Worm (Caenorhabditis elegans) whole organism, late embryonic: ENCODE measurements around the gene sel-2.
A peak's percentile ranks its signal among the peaks of the same experiment; 100 is the strongest.

ENCODE experiments used
- F13H6.1 ChIP-seq: sonication (generic microtip); optimal IDR thresholded peaks from 2 replicates; lab custom pipeline; 2016; ENCODE audit warnings: missing genetic modification characterization, missing compliant biosample characterization
- ama-1 ChIP-seq: fragments of 150-350 bp; optimal IDR thresholded peaks from 2 replicates; lab custom pipeline; 2014
- ceh-30 ChIP-seq: fragments of 150-350 bp; optimal IDR thresholded peaks from 2 replicates; lab custom pipeline; 2014; ENCODE audit warnings: missing biosample characterization, missing genetic modification characterization
- ceh-31 ChIP-seq: sonication (generic microtip); optimal IDR thresholded peaks from 2 replicates; lab custom pipeline; 2016; ENCODE audit warnings: missing genetic modification characterization, missing compliant biosample characterization
- ceh-6 ChIP-seq: fragments of 200-800 bp; sonication (Bioruptor generic); optimal IDR thresholded peaks from 2 replicates; lab custom pipeline; 2018; ENCODE audit warnings: mild to moderate bottlenecking, missing genetic modification characterization, missing compliant biosample characterization
- dmd-4 ChIP-seq: sonication (generic microtip); optimal IDR thresholded peaks from 2 replicates; lab custom pipeline; 2016; ENCODE audit warnings: borderline replicate concordance, missing genetic modification characterization, missing compliant biosample characterization
- dve-1 ChIP-seq: sonication (generic microtip); optimal IDR thresholded peaks from 2 replicates; lab custom pipeline; 2017; ENCODE audit warnings: antibody characterized with exemption, mild to moderate bottlenecking, missing genetic modification characterization, missing compliant biosample characterization
- hlh-30 ChIP-seq: sonication (generic microtip); optimal IDR thresholded peaks from 2 replicates; lab custom pipeline; 2017; ENCODE audit warnings: antibody characterized with exemption, missing genetic modification characterization, missing compliant biosample characterization; ENCODE audit not compliant: insufficient read depth
- pha-4 ChIP-seq: fragments of 150-350 bp; optimal IDR thresholded peaks from 2 replicates; lab custom pipeline; 2018; ENCODE audit warnings: missing biosample characterization, missing genetic modification reagents, missing genetic modification characterization
- sox-2 ChIP-seq: fragments of 200-800 bp; sonication (Bioruptor generic); IDR thresholded peaks from 2 replicates; pipeline ENCODE4 v1.3.6; 2022; ENCODE audit warnings: missing genetic modification reagents, missing genetic modification characterization, missing compliant biosample characterization
- syd-9 ChIP-seq: sonication (generic microtip); optimal IDR thresholded peaks from 2 replicates; lab custom pipeline; 2016; ENCODE audit warnings: mild to moderate bottlenecking, missing genetic modification characterization, moderate library complexity, missing compliant biosample characterization

DNA sequence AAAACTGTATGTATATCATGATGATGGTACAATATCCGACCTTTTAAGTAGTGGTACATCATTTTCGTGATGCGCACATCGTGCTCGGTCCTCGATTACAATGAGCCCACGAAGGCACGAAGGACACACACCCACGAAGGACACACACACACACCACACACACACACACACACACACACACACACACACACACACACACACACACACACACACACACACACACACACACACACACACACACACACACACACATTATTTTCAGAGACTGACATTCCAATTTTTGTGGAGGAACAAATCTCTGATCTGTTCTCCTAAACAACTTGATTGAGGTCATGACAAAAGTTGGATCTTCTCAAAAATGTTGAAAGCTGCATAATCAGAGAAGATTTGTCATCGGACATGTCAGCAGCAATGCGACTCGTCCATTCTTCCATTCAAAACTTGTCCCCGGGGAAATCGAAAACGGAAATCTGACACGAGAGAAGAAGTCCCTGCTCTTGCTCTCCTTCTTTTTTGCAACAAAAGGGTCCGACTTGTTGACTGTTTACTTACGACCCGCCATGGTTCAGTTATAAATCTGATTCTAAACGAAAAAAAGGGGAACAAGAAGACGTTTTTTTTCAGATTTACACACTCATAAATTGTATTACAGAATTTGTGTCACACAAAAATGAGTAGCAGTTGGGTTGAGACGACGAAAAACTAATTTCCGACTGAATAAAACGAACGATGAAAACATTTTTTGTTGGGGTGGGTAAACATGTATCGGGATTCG, 14.2 kb upstream of the sel-2 start:
- TF ChIP-seq pha-4 (tag; lab: Kevin White, UChicago) = no peak
- TF ChIP-seq ceh-31 (tag; lab: Kevin White, UChicago) = no peak
- TF ChIP-seq dmd-4 (tag; lab: Kevin White, UChicago) = no peak
- TF ChIP-seq dve-1 (tag; lab: Kevin White, UChicago) = no peak
- TF ChIP-seq F13H6.1 (tag; lab: Kevin White, UChicago) = no peak
- TF ChIP-seq syd-9 (tag; lab: Kevin White, UChicago) = no peak
- TF ChIP-seq sox-2 (GFP tag; lab: Robert Waterston, UW) = no peak
- TF ChIP-seq ceh-6 (GFP tag; lab: Kevin White, UChicago) = peak; percentile 42
- no peak for TF ChIP-seq ceh-30
- TF ChIP-seq ama-1 (lab: Kevin White, UChicago) = no peak
- no peak for TF ChIP-seq hlh-30 (tag; lab: Kevin White, UChicago)
